Worm (Caenorhabditis elegans): ENCODE measurements around the gene F54F2.14.

DNA sequence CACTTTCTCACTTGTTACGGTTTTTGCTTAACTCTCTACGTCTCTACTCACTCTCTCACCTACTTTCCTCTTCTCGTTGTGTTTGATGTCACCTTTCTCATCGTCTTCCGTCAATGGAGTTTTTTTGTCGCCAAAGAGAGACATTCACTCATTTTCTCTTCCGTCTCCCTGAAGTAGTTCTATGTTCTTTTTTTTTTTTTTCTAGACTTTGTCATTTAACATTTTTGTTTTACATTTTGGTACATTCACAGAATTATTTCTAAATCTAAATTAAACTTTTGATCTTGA lies 9.4 kb downstream of the F54F2.14 start:
- TF ChIP-seq sea-1 (GFP tag; conservative IDR thresholded peaks at IDR 0.05) (no peak), F13C5.2 (tag; optimal IDR thresholded peaks at IDR 0.05) (no peak), tra-4 (tag; optimal IDR thresholded peaks at IDR 0.05) (no peak), ama-1 (optimal IDR thresholded peaks at IDR 0.05) (no peak), scrt-1 (GFP tag; IDR thresholded peaks at IDR 0.05) (no peak), flt-1 (GFP tag; IDR thresholded peaks at IDR 0.05) (no peak), tbx-11 (GFP tag; IDR thresholded peaks at IDR 0.05) (no peak), hnd-1 (tag; optimal IDR thresholded peaks at IDR 0.05) (no peak), tbx-37 (GFP tag; conservative IDR thresholded peaks at IDR 0.05) (no peak), hmg-4 (GFP tag; optimal IDR thresholded peaks at IDR 0.05) (no peak)

Data from whole organism, early embryonic.